Fruit fly (Drosophila melanogaster) whole organism, wandering third instar larva: ENCODE data around the gene CG3552.

Experiments used
- GATAd ChIP-seq: sonication (Bioruptor generic); optimal IDR thresholded peaks from 2 replicates; lab custom pipeline; 2016; ENCODE audit warnings: missing biosample characterization, missing genetic modification characterization
- Hnf4 ChIP-seq: fragments of 200-800 bp; sonication (Bioruptor generic); optimal IDR thresholded peaks from 2 replicates; lab custom pipeline; 2016; ENCODE audit warnings: missing biosample characterization, mild to moderate bottlenecking, missing genetic modification characterization
- Hr78 ChIP-seq: fragments of >200 bp; optimal IDR thresholded peaks from 2 replicates; lab custom pipeline; 2017; ENCODE audit warnings: missing biosample characterization, missing genetic modification characterization
- fru ChIP-seq: fragments of 200-800 bp; sonication (Bioruptor generic); optimal IDR thresholded peaks from 3 replicates; lab custom pipeline; 2016; ENCODE audit warnings: missing biosample characterization, mild to moderate bottlenecking, missing genetic modification characterization

DNA sequence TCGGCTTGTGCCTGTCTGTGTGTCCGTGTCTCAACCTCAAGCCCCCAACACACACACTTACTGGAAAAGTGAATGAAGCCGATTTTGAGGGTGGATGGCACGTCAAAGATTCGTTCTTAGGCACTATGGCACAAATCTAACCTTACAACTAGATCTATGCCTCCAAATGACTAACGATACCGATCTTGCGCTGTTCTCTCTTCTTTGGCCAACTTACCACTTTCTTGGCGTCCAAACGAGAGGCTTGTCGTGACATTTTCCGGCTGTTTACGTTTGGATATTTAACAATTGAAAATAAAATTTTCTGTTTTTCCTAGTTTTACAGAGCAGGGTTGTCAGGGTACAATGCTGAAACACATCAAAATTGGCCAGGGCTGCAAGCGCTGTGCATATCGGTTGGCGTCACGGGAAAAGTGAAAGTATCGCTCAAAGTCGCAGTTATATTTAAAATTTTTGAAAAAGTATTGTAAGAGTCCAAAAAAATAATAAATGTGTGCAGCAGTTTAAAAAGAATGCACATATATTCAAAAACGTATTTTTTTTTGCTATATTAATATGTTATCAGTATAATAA, 14.1 kb upstream of the CG3552 start, which contains the start of the genes Bet3 and Nf-YA:
- TF ChIP-seq GATAd (GFP tag; lab: Kevin White, UChicago), result no peak
- TF ChIP-seq fru (GFP tag; lab: Kevin White, UChicago), result no peak
- TF ChIP-seq Hr78 (GFP tag; lab: Kevin White, UChicago), result no peak
- peak; percentile 34 for TF ChIP-seq Hnf4 (GFP tag; lab: Kevin White, UChicago)
